Worm (Caenorhabditis elegans) whole organism, L2 larva: Measurements from ENCODE around the gene col-163.

Experiments used
- aly-2 ChIP-seq: fragments of 150-350 bp; optimal IDR thresholded peaks from 2 replicates; lab custom pipeline; 2014; ENCODE audit warnings: missing biosample characterization, missing genetic modification characterization
- ama-1 ChIP-seq: fragments of 150-350 bp; optimal IDR thresholded peaks from 2 replicates; lab custom pipeline; 2018; ENCODE audit warnings: inconsistent platforms
- ceh-16 ChIP-seq: fragments of 150-350 bp; optimal IDR thresholded peaks from 2 replicates; lab custom pipeline; 2014; ENCODE audit warnings: missing biosample characterization, missing genetic modification characterization
- elt-1 ChIP-seq: fragments of 150-350 bp; optimal IDR thresholded peaks from 2 replicates; lab custom pipeline; 2014; ENCODE audit warnings: missing biosample characterization, missing genetic modification characterization
- gmeb-1 ChIP-seq: fragments of 150-350 bp; optimal IDR thresholded peaks from 2 replicates; lab custom pipeline; 2014; ENCODE audit warnings: missing biosample characterization, missing genetic modification characterization
- lin-13 ChIP-seq: fragments of 150-350 bp; optimal IDR thresholded peaks from 2 replicates; lab custom pipeline; 2014; ENCODE audit warnings: missing biosample characterization, missing genetic modification reagents, missing genetic modification characterization
- nhr-237 ChIP-seq: fragments of 150-350 bp; optimal IDR thresholded peaks from 2 replicates; lab custom pipeline; 2014; ENCODE audit warnings: missing biosample characterization, missing genetic modification characterization
- nhr-77 ChIP-seq: fragments of 150-350 bp; optimal IDR thresholded peaks from 2 replicates; lab custom pipeline; 2014; ENCODE audit warnings: missing biosample characterization, missing genetic modification characterization
- unc-39 ChIP-seq: fragments of 150-350 bp; optimal IDR thresholded peaks from 2 replicates; lab custom pipeline; 2014; ENCODE audit warnings: missing biosample characterization, missing genetic modification characterization
- unc-62 ChIP-seq: fragments of 150-350 bp; optimal IDR thresholded peaks from 2 replicates; lab custom pipeline; 2014; ENCODE audit warnings: missing biosample characterization, missing genetic modification reagents, missing genetic modification characterization

DNA sequence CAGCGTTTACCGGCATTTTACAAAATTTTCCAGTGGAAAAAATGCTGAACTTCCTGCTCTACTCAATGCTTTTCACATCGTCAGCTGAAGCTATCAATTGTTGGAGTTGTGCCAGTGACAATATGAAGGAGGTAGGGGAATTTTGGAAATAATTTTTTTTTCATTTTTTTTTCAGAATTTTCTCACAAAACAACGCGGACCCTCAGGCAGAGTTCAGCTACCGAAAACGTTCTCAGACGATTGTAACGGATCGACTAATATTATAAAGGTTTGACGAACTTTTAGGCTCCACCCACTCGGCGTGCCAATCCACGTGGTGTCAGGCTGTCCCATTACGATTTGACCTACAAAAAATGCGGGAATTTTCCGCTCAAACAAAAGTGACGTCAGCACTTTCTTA lies 20.4 kb upstream of the col-163 start, which contains the start of gene F26F2.8:
- TF ChIP-seq elt-1 (no peak), ama-1 (no peak), unc-62 (no peak), gmeb-1 (no peak), unc-39 (no peak), nhr-237 (no peak), aly-2 (tag; lab: Kevin White, UChicago) (no peak), ceh-16 (tag; lab: Kevin White, UChicago) (no peak), lin-13 (no peak), nhr-77 (tag; lab: Kevin White, UChicago) (no peak)
